Worm (Caenorhabditis elegans) whole organism, L4 larva: Measurements from ENCODE around the gene K02E11.5.
A peak's percentile ranks its signal among the peaks of the same experiment; 100 is the strongest.

Experiments
- F10B5.3 ChIP-seq: sonication (generic microtip); optimal IDR thresholded peaks from 2 replicates; lab custom pipeline; 2016; ENCODE audit warnings: mild to moderate bottlenecking, missing genetic modification characterization, missing compliant biosample characterization
- F37D6.2 ChIP-seq: sonication (generic microtip); optimal IDR thresholded peaks from 2 replicates; lab custom pipeline; 2016; ENCODE audit warnings: mild to moderate bottlenecking, missing genetic modification characterization, missing compliant biosample characterization
- F49E8.2 ChIP-seq: sonication (generic microtip); optimal IDR thresholded peaks from 2 replicates; lab custom pipeline; 2016; ENCODE audit warnings: missing compliant biosample characterization, mild to moderate bottlenecking, missing genetic modification characterization, borderline replicate concordance
- R02D3.7 ChIP-seq: fragments of 150-350 bp; sonication (generic microtip); optimal IDR thresholded peaks from 3 replicates; lab custom pipeline; 2014; ENCODE audit warnings: missing biosample characterization, missing genetic modification characterization
- T26A8.4 ChIP-seq: fragments of 200-800 bp; sonication (Bioruptor generic); IDR thresholded peaks from 2 replicates; pipeline ENCODE4 v1.3.6; 2022; ENCODE audit warnings: missing genetic modification characterization, missing compliant biosample characterization
- Y5F2A.4 ChIP-seq: fragments of 200-800 bp; sonication (Bioruptor generic); optimal IDR thresholded peaks from 2 replicates; lab custom pipeline; 2018; ENCODE audit warnings: mild to moderate bottlenecking, missing genetic modification characterization, missing compliant biosample characterization
- Y75B8A.6 ChIP-seq: fragments of 200-800 bp; sonication (Bioruptor generic); IDR thresholded peaks from 2 replicates; pipeline ENCODE4 v1.3.6; 2022; ENCODE audit warnings: missing genetic modification reagents, missing genetic modification characterization, missing compliant biosample characterization
- ZK337.2 ChIP-seq: fragments of 200-800 bp; sonication (Bioruptor generic); IDR thresholded peaks from 2 replicates; pipeline ENCODE4 v1.3.6; 2022; ENCODE audit warnings: missing genetic modification reagents, missing genetic modification characterization, missing compliant biosample characterization
- ZK546.5 ChIP-seq, 2 experiments: sonication (generic microtip); optimal IDR thresholded peaks; 2 replicates each; lab custom pipeline; 2017; ENCODE audit warnings: missing biosample characterization in 2 of 2, missing genetic modification characterization in 2 of 2
- aly-2 ChIP-seq: sonication (generic microtip); optimal IDR thresholded peaks from 2 replicates; lab custom pipeline; 2018; ENCODE audit warnings: missing biosample characterization, missing genetic modification characterization
- attf-4 ChIP-seq: sonication (generic microtip); optimal IDR thresholded peaks from 3 replicates; lab custom pipeline; 2017; ENCODE audit warnings: missing biosample characterization, missing genetic modification characterization
- ceh-28 ChIP-seq: fragments of 150-350 bp; optimal IDR thresholded peaks from 2 replicates; lab custom pipeline; 2014; ENCODE audit warnings: missing biosample characterization, missing genetic modification reagents, missing genetic modification characterization
- ceh-82 ChIP-seq: sonication (generic microtip); optimal IDR thresholded peaks from 2 replicates; lab custom pipeline; 2017; ENCODE audit warnings: missing biosample characterization, missing genetic modification characterization
- cey-2 ChIP-seq: sonication (generic microtip); optimal IDR thresholded peaks from 3 replicates; lab custom pipeline; 2017; ENCODE audit warnings: missing genetic modification characterization, mild to moderate bottlenecking, missing compliant biosample characterization, antibody characterized with exemption, borderline replicate concordance; ENCODE audit not compliant: insufficient read depth
- daf-16 ChIP-seq, 3 experiments: sonication (generic microtip); optimal IDR thresholded peaks; 2 replicates each; lab custom pipeline; 2016 to 2017; ENCODE audit warnings: missing genetic modification characterization in 3 of 3, missing genetic modification reagents in 3 of 3, mild to moderate bottlenecking in 2 of 3, missing compliant biosample characterization in 2 of 3, missing biosample characterization in 1 of 3, moderate library complexity in 1 of 3
- daf-19 ChIP-seq: fragments of 200-800 bp; sonication (Bioruptor generic); conservative IDR thresholded peaks from 2 replicates; pipeline ENCODE4 v1.3.6; 2022; ENCODE audit warnings: missing genetic modification characterization, missing compliant biosample characterization
- dmd-8 ChIP-seq: fragments of 200-800 bp; sonication (Bioruptor generic); IDR thresholded peaks from 2 replicates; pipeline ENCODE4 v1.3.6; 2022; ENCODE audit warnings: missing genetic modification characterization, missing compliant biosample characterization
- dmd-9 ChIP-seq: fragments of 200-800 bp; sonication (Bioruptor generic); IDR thresholded peaks from 2 replicates; pipeline ENCODE4 v1.3.6; 2022; ENCODE audit warnings: missing genetic modification reagents, missing genetic modification characterization, missing compliant biosample characterization
- duxl-1 ChIP-seq: sonication (generic microtip); optimal IDR thresholded peaks from 2 replicates; lab custom pipeline; 2016; ENCODE audit warnings: mild to moderate bottlenecking, missing genetic modification characterization, moderate library complexity, missing compliant biosample characterization; ENCODE audit not compliant: poor library complexity
- egl-27 ChIP-seq: sonication (generic microtip); optimal IDR thresholded peaks from 3 replicates; lab custom pipeline; 2017; ENCODE audit warnings: missing biosample characterization, missing genetic modification reagents, missing genetic modification characterization
- gei-8 ChIP-seq: fragments of 200-800 bp; sonication (Bioruptor generic); optimal IDR thresholded peaks from 2 replicates; lab custom pipeline; 2018; ENCODE audit warnings: mild to moderate bottlenecking, missing genetic modification characterization, missing compliant biosample characterization
- hif-1 ChIP-seq, 2 experiments: sonication (generic microtip); optimal IDR thresholded peaks; 2 replicates each; lab custom pipeline; 2016 to 2017; ENCODE audit warnings: missing compliant biosample characterization in 2 of 2, missing genetic modification characterization in 2 of 2, missing genetic modification reagents in 2 of 2, missing genotype in 2 of 2, mild to moderate bottlenecking in 1 of 2
- hlh-30 ChIP-seq: sonication (generic microtip); optimal IDR thresholded peaks from 2 replicates; lab custom pipeline; 2017; ENCODE audit warnings: antibody characterized with exemption, mild to moderate bottlenecking, missing genetic modification characterization, missing compliant biosample characterization; ENCODE audit not compliant: insufficient read depth
- hmg-1.1 ChIP-seq: fragments of 200-800 bp; sonication (Bioruptor generic); IDR thresholded peaks from 2 replicates; pipeline ENCODE4 v1.3.6; 2022; ENCODE audit warnings: missing genetic modification reagents, missing genetic modification characterization, missing compliant biosample characterization
- lin-39 ChIP-seq: fragments of 150-350 bp; optimal IDR thresholded peaks from 2 replicates; lab custom pipeline; 2014; ENCODE audit warnings: missing biosample characterization, missing genetic modification reagents, missing genetic modification characterization
- lir-3 ChIP-seq: sonication (generic microtip); optimal IDR thresholded peaks from 2 replicates; lab custom pipeline; 2016; ENCODE audit warnings: mild to moderate bottlenecking, missing genetic modification characterization, missing compliant biosample characterization
- madf-9 ChIP-seq: fragments of 200-800 bp; sonication (Bioruptor generic); conservative IDR thresholded peaks from 2 replicates; pipeline ENCODE4 v1.3.6; 2022; ENCODE audit warnings: missing genetic modification reagents, missing genetic modification characterization, missing compliant biosample characterization
- mdl-1 ChIP-seq, 2 experiments: fragments of 150-350 bp in 1 of 2; sonication (generic microtip) in 1 of 2; optimal IDR thresholded peaks; 2 replicates each; lab custom pipeline; 2014 to 2017; ENCODE audit warnings: missing biosample characterization in 2 of 2, missing genetic modification characterization in 2 of 2
- mdt-29 ChIP-seq: fragments of 200-800 bp; sonication (Bioruptor generic); IDR thresholded peaks from 2 replicates; pipeline ENCODE4 v1.3.6; 2022; ENCODE audit warnings: missing genetic modification reagents, missing genetic modification characterization, missing compliant biosample characterization
- mep-1 ChIP-seq: fragments of 150-350 bp; sonication (generic microtip); optimal IDR thresholded peaks from 3 replicates; lab custom pipeline; 2014; ENCODE audit warnings: missing biosample characterization, missing genetic modification characterization
- mxl-2 ChIP-seq: fragments of 200-800 bp; sonication (Bioruptor generic); conservative IDR thresholded peaks from 2 replicates; pipeline ENCODE4 v1.3.6; 2022; ENCODE audit warnings: missing genetic modification reagents, missing genetic modification characterization, missing compliant biosample characterization
- nhr-102 ChIP-seq: sonication (generic microtip); optimal IDR thresholded peaks from 2 replicates; lab custom pipeline; 2016; ENCODE audit warnings: mild to moderate bottlenecking, missing genetic modification characterization, moderate library complexity, missing compliant biosample characterization
- nhr-237 ChIP-seq: sonication (generic microtip); optimal IDR thresholded peaks from 2 replicates; lab custom pipeline; 2017; ENCODE audit warnings: missing biosample characterization, missing genetic modification characterization
- nhr-48 ChIP-seq: sonication (generic microtip); optimal IDR thresholded peaks from 2 replicates; lab custom pipeline; 2016; ENCODE audit warnings: mild to moderate bottlenecking, missing genetic modification characterization, missing compliant biosample characterization
- nhr-6 ChIP-seq: fragments of 150-350 bp; optimal IDR thresholded peaks from 2 replicates; lab custom pipeline; 2014; ENCODE audit warnings: missing biosample characterization, missing genetic modification characterization
- pha-4 ChIP-seq, 2 experiments: fragments of 150-350 bp in 1 of 2; fragments of 200-800 bp in 1 of 2; sonication (Bioruptor generic) in 1 of 2; IDR thresholded peaks in 1 of 2; optimal IDR thresholded peaks in 1 of 2; 2 replicates each; pipeline versions ENCODE4 v1.3.6 to Lab custom; 2014 to 2022; ENCODE audit warnings: missing genetic modification characterization in 2 of 2, missing genetic modification reagents in 2 of 2, missing biosample characterization in 1 of 2, missing compliant biosample characterization in 1 of 2
- php-3 ChIP-seq: fragments of 200-800 bp; sonication (Bioruptor generic); IDR thresholded peaks from 2 replicates; pipeline ENCODE4 v1.3.6; 2022; ENCODE audit warnings: missing genetic modification reagents, missing genetic modification characterization, missing compliant biosample characterization
- saeg-2 ChIP-seq: fragments of 200-800 bp; sonication (Bioruptor generic); IDR thresholded peaks from 2 replicates; pipeline ENCODE4 v1.3.6; 2022; ENCODE audit warnings: missing genetic modification reagents, missing genetic modification characterization, missing compliant biosample characterization
- sdz-12 ChIP-seq: fragments of 200-800 bp; sonication (Bioruptor generic); optimal IDR thresholded peaks from 2 replicates; lab custom pipeline; 2018; ENCODE audit warnings: mild to moderate bottlenecking, missing genetic modification characterization, missing compliant biosample characterization
- snpc-1.2 ChIP-seq: fragments of 200-800 bp; sonication (Bioruptor generic); IDR thresholded peaks from 2 replicates; pipeline ENCODE4 v1.3.6; 2022; ENCODE audit warnings: missing genetic modification reagents, missing genetic modification characterization, missing compliant biosample characterization
- snpc-4 ChIP-seq: fragments of 150-350 bp; optimal IDR thresholded peaks from 2 replicates; lab custom pipeline; 2014; ENCODE audit warnings: missing biosample characterization, missing genetic modification characterization
- tra-1 ChIP-seq: fragments of 200-800 bp; sonication (Bioruptor generic); IDR thresholded peaks from 2 replicates; pipeline ENCODE4 v1.3.6; 2022; ENCODE audit warnings: missing genetic modification reagents, missing genetic modification characterization, missing compliant biosample characterization
- unc-130 ChIP-seq: sonication (generic microtip); optimal IDR thresholded peaks from 2 replicates; lab custom pipeline; 2016; ENCODE audit warnings: missing genetic modification reagents, missing genetic modification characterization, missing compliant biosample characterization
- unc-39 ChIP-seq: sonication (generic microtip); optimal IDR thresholded peaks from 2 replicates; lab custom pipeline; 2017; ENCODE audit warnings: missing biosample characterization, missing genetic modification characterization
- unc-62 ChIP-seq, 3 experiments: fragments of 150-350 bp in 1 of 3; sonication (generic microtip); optimal IDR thresholded peaks in 2 of 3; peaks in 1 of 3; 1 replicate in 1 of 3; 2 replicates in 2 of 3; lab custom pipeline; 2014 to 2017; ENCODE audit warnings: missing biosample characterization in 3 of 3, missing genetic modification characterization in 3 of 3, missing genetic modification reagents in 3 of 3, missing genotype in 1 of 3
- zfp-2 ChIP-seq: sonication (generic microtip); optimal IDR thresholded peaks from 2 replicates; lab custom pipeline; 2016; ENCODE audit warnings: mild to moderate bottlenecking, missing genetic modification characterization, missing compliant biosample characterization
- zfp-3 ChIP-seq: fragments of 200-800 bp; sonication (Bioruptor generic); conservative IDR thresholded peaks from 2 replicates; pipeline ENCODE4 v1.3.6; 2022; ENCODE audit warnings: missing genetic modification reagents, missing genetic modification characterization, missing compliant biosample characterization
- zip-11 ChIP-seq: fragments of 200-800 bp; sonication (Bioruptor generic); IDR thresholded peaks from 2 replicates; pipeline ENCODE4 v1.3.6; 2022; ENCODE audit warnings: missing genetic modification characterization, missing compliant biosample characterization
- zip-2 ChIP-seq: fragments of 150-350 bp; optimal IDR thresholded peaks from 2 replicates; lab custom pipeline; 2014; ENCODE audit warnings: missing biosample characterization, missing genetic modification characterization
- ztf-7 ChIP-seq: fragments of 150-350 bp; optimal IDR thresholded peaks from 2 replicates; lab custom pipeline; 2014; ENCODE audit warnings: missing biosample characterization, missing genetic modification characterization

The K02E11.5 gene

DNA sequence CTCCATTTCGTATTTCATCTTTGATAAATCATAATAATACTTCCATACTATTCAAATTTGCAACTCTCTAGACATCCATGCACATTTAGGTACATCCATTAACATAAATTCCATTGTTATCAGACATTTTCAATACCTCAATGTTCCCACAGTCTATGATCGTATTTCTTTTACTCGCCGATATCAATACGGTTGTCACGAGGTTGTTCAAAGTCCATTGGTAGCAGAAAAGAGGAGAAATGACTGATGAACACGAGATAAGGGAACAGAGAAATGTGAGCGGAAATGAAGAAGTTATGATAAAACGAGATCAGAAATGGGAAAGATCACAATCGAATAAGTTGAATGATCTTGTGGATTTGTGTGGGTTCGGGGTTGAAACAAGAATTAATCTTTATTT is 39.3 kb upstream of the K02E11.5 start (continued):
- TF ChIP-seq hlh-30 (tag; lab: Kevin White, UChicago) (peak; percentile 83), mdl-1 (tag; optimal IDR thresholded peaks at IDR 0.05; lab: Kevin White, UChicago) (peak in 1 of 2 experiments; percentile 81), duxl-1 (tag; lab: Kevin White, UChicago) (no peak), ceh-28 (tag; lab: Kevin White, UChicago) (no peak), F49E8.2 (tag; lab: Kevin White, UChicago) (no peak), hif-1 (tag; optimal IDR thresholded peaks at IDR 0.05; lab: Kevin White, UChicago) (no peak), sdz-12 (GFP tag; lab: Kevin White, UChicago) (no peak), ztf-7 (tag; lab: Kevin White, UChicago) (no peak), daf-19 (GFP tag; lab: Robert Waterston, UW) (no peak), nhr-102 (tag; lab: Kevin White, UChicago) (no peak), ZK337.2 (GFP tag; lab: Robert Waterston, UW) (no peak), mxl-2 (no peak), lir-3 (no peak), F10B5.3 (tag; lab: Kevin White, UChicago) (no peak), cey-2 (tag; lab: Kevin White, UChicago) (no peak), F37D6.2 (tag; lab: Kevin White, UChicago) (no peak), R02D3.7 (tag; lab: Kevin White, UChicago) (no peak), tra-1 (GFP tag; lab: Robert Waterston, UW) (no peak), Y75B8A.6 (GFP tag; lab: Robert Waterston, UW) (no peak), zfp-2 (tag; lab: Kevin White, UChicago) (no peak), saeg-2 (GFP tag; lab: Robert Waterston, UW) (no peak), php-3 (no peak), dmd-8 (no peak), gei-8 (no peak), mdt-29 (GFP tag; lab: Robert Waterston, UW) (no peak), attf-4 (tag; lab: Kevin White, UChicago) (no peak), egl-27 (tag; lab: Kevin White, UChicago) (no peak), snpc-1.2 (no peak), ceh-82 (tag; lab: Kevin White, UChicago) (no peak), ZK546.5 (tag; optimal IDR thresholded peaks at IDR 0.05; lab: Kevin White, UChicago) (no peak), dmd-9 (GFP tag; lab: Robert Waterston, UW) (no peak), aly-2 (tag; lab: Kevin White, UChicago) (no peak), zip-11 (GFP tag; lab: Robert Waterston, UW) (no peak), unc-62 (GFP tag; optimal IDR thresholded peaks at IDR 0.05 in 1 of 2; lab: Kevin White, UChicago) (peak in 1 of 2 experiments; percentile 99), unc-62 (tag; optimal IDR thresholded peaks at IDR 0.05; lab: Kevin White, UChicago) (no peak), Y5F2A.4 (GFP tag; lab: Kevin White, UChicago) (no peak), lin-39 (tag; lab: Kevin White, UChicago) (no peak), daf-16 (GFP tag; optimal IDR thresholded peaks at IDR 0.05; lab: Kevin White, UChicago) (no peak), daf-16 (tag; optimal IDR thresholded peaks at IDR 0.05; lab: Kevin White, UChicago) (no peak), snpc-4 (no peak), nhr-48 (tag; lab: Kevin White, UChicago) (peak; percentile 66), nhr-6 (tag; lab: Kevin White, UChicago) (no peak), T26A8.4 (no peak), nhr-237 (no peak), unc-130 (GFP tag; lab: Kevin White, UChicago) (no peak), zfp-3 (GFP tag; lab: Robert Waterston, UW) (no peak), hmg-1.1 (no peak), mep-1 (no peak), madf-9 (no peak), pha-4 (GFP tag; IDR thresholded peaks at IDR 0.05; lab: Robert Waterston, UW) (no peak), pha-4 (tag; optimal IDR thresholded peaks at IDR 0.05; lab: Kevin White, UChicago) (no peak), unc-39 (tag; lab: Kevin White, UChicago) (no peak), zip-2 (tag; lab: Kevin White, UChicago) (no peak)
